Fruit fly (Drosophila melanogaster) whole organism, prepupa: ENCODE data around the gene Aplip1.

Experiments used
- Blimp-1 ChIP-seq: fragments of 200-800 bp; sonication (Bioruptor generic); optimal IDR thresholded peaks from 3 replicates; lab custom pipeline; 2017; ENCODE audit warnings: missing biosample characterization, missing genetic modification characterization, mild to moderate bottlenecking, moderate library complexity, missing genetic modification reagents
- CG10631 ChIP-seq: fragments of 200-800 bp; sonication (Bioruptor generic); optimal IDR thresholded peaks from 2 replicates; lab custom pipeline; 2016; ENCODE audit warnings: missing biosample characterization, missing genetic modification characterization
- CG10669 ChIP-seq: fragments of 200-800 bp; sonication (Bioruptor generic); optimal IDR thresholded peaks from 3 replicates; lab custom pipeline; 2018; ENCODE audit warnings: missing biosample characterization, mild to moderate bottlenecking, missing genetic modification characterization, moderate library complexity
- CG11294 ChIP-seq: fragments of 200-800 bp; sonication (Bioruptor generic); IDR thresholded peaks from 2 replicates; pipeline ENCODE4 v1.3.6; 2022; ENCODE audit warnings: missing biosample characterization, missing genetic modification characterization
- CG11902 ChIP-seq: fragments of 200-800 bp; sonication (Bioruptor generic); optimal IDR thresholded peaks from 3 replicates; lab custom pipeline; 2016; ENCODE audit warnings: missing biosample characterization, missing genetic modification characterization
- CG1621 ChIP-seq: fragments of 200-800 bp; sonication (Bioruptor generic); optimal IDR thresholded peaks from 3 replicates; lab custom pipeline; 2018; ENCODE audit warnings: missing biosample characterization, mild to moderate bottlenecking, missing genetic modification characterization
- CG16779 ChIP-seq: fragments of 200-800 bp; sonication (Bioruptor generic); optimal IDR thresholded peaks from 3 replicates; lab custom pipeline; 2017; ENCODE audit warnings: missing biosample characterization, mild to moderate bottlenecking, missing genetic modification characterization
- CG3032 ChIP-seq: fragments of 200-800 bp; optimal IDR thresholded peaks from 2 replicates; lab custom pipeline; 2019; ENCODE audit warnings: missing biosample characterization, mild to moderate bottlenecking, missing genetic modification characterization, moderate library complexity
- CG34406 ChIP-seq: fragments of 200-800 bp; sonication (Bioruptor generic); optimal IDR thresholded peaks from 3 replicates; lab custom pipeline; 2016; ENCODE audit warnings: missing biosample characterization, missing genetic modification characterization
- CG3919 ChIP-seq: fragments of 200-800 bp; sonication (Bioruptor generic); optimal IDR thresholded peaks from 3 replicates; lab custom pipeline; 2016; ENCODE audit warnings: missing biosample characterization, missing genetic modification characterization
- CG4318 ChIP-seq: fragments of 200-800 bp; sonication (Bioruptor generic); optimal IDR thresholded peaks from 3 replicates; lab custom pipeline; 2017; ENCODE audit warnings: missing biosample characterization, mild to moderate bottlenecking, missing genetic modification characterization
- CG6163 ChIP-seq: fragments of 200-800 bp; sonication (Bioruptor generic); IDR thresholded peaks from 3 replicates; pipeline ENCODE4 v1.3.6; 2022; ENCODE audit warnings: missing biosample characterization, missing genetic modification characterization
- CG6276 ChIP-seq: fragments of 200-800 bp; sonication (Bioruptor generic); optimal IDR thresholded peaks from 2 replicates; lab custom pipeline; 2017; ENCODE audit warnings: missing biosample characterization, mild to moderate bottlenecking, missing genetic modification characterization
- CG6792 ChIP-seq: fragments of 200-800 bp; sonication (Bioruptor generic); optimal IDR thresholded peaks from 3 replicates; lab custom pipeline; 2016; ENCODE audit warnings: missing biosample characterization, missing genetic modification characterization
- CG6808 ChIP-seq: fragments of 200-800 bp; sonication (Bioruptor generic); optimal IDR thresholded peaks from 3 replicates; lab custom pipeline; 2017; ENCODE audit warnings: missing biosample characterization, missing genetic modification characterization, mild to moderate bottlenecking, moderate library complexity, missing genetic modification reagents
- CG7368 ChIP-seq: fragments of 200-800 bp; sonication (Bioruptor generic); optimal IDR thresholded peaks from 3 replicates; lab custom pipeline; 2016; ENCODE audit warnings: missing biosample characterization, missing genetic modification characterization
- CG8119 ChIP-seq: fragments of 200-800 bp; sonication (Bioruptor generic); IDR thresholded peaks from 3 replicates; pipeline ENCODE4 v1.3.6; 2022; ENCODE audit warnings: missing biosample characterization, missing genetic modification characterization
- CG8319 ChIP-seq: fragments of 200-800 bp; sonication (Bioruptor generic); optimal IDR thresholded peaks from 3 replicates; lab custom pipeline; 2016; ENCODE audit warnings: missing biosample characterization, missing genetic modification characterization
- CG9139 ChIP-seq: fragments of 200-800 bp; sonication (Bioruptor generic); optimal IDR thresholded peaks from 3 replicates; lab custom pipeline; 2017; ENCODE audit warnings: missing biosample characterization, mild to moderate bottlenecking, missing genetic modification characterization
- Eip75B ChIP-seq: fragments of 200-800 bp; sonication (Bioruptor generic); optimal IDR thresholded peaks from 3 replicates; lab custom pipeline; 2016; ENCODE audit warnings: missing biosample characterization, missing genetic modification characterization
- Eip78C ChIP-seq: fragments of 200-800 bp; sonication (Bioruptor generic); peaks from one replicate; lab custom pipeline; 2016; ENCODE audit warnings: missing biosample characterization, missing genetic modification characterization
- Eip93F ChIP-seq: fragments of 200-800 bp; sonication (Bioruptor generic); optimal IDR thresholded peaks from 2 replicates; lab custom pipeline; 2016; ENCODE audit warnings: missing biosample characterization, mild to moderate bottlenecking, missing genetic modification characterization
- Ets21C ChIP-seq: fragments of 200-800 bp; sonication (Bioruptor generic); optimal IDR thresholded peaks from 3 replicates; lab custom pipeline; 2016; ENCODE audit warnings: missing biosample characterization, missing genetic modification characterization
- Ets96B ChIP-seq: fragments of 200-800 bp; optimal IDR thresholded peaks from 2 replicates; lab custom pipeline; 2019; ENCODE audit warnings: missing biosample characterization, mild to moderate bottlenecking, missing genetic modification characterization, moderate library complexity
- Hr38 ChIP-seq: sonication (Bioruptor generic); optimal IDR thresholded peaks from 2 replicates; lab custom pipeline; 2016; ENCODE audit warnings: missing biosample characterization, missing genetic modification characterization
- Hr39 ChIP-seq: fragments of 200-800 bp; sonication (Bioruptor generic); optimal IDR thresholded peaks from 2 replicates; lab custom pipeline; 2016; ENCODE audit warnings: missing biosample characterization, missing genetic modification characterization
- Hr4 ChIP-seq: fragments of 200-800 bp; sonication (Bioruptor generic); optimal IDR thresholded peaks from 3 replicates; lab custom pipeline; 2016; ENCODE audit warnings: missing biosample characterization, missing genetic modification characterization
- OdsH ChIP-seq: fragments of 200-800 bp; sonication (Bioruptor generic); optimal IDR thresholded peaks from 3 replicates; lab custom pipeline; 2016; ENCODE audit warnings: missing biosample characterization, missing genetic modification characterization
- Smox ChIP-seq: fragments of 200-800 bp; sonication (Bioruptor generic); optimal IDR thresholded peaks from 3 replicates; lab custom pipeline; 2016; ENCODE audit warnings: missing biosample characterization, missing genetic modification characterization
- achi ChIP-seq: fragments of 200-800 bp; sonication (Bioruptor generic); optimal IDR thresholded peaks from 3 replicates; lab custom pipeline; 2016; ENCODE audit warnings: missing biosample characterization, missing genetic modification characterization
- acj6 ChIP-seq: fragments of 200-800 bp; sonication (Bioruptor generic); optimal IDR thresholded peaks from 3 replicates; lab custom pipeline; 2016; ENCODE audit warnings: missing biosample characterization, missing genetic modification characterization
- cyc ChIP-seq: fragments of 200-800 bp; sonication (Bioruptor generic); optimal IDR thresholded peaks from 3 replicates; lab custom pipeline; 2016; ENCODE audit warnings: missing biosample characterization, missing genetic modification characterization
- dsx ChIP-seq: fragments of 200-800 bp; optimal IDR thresholded peaks from 3 replicates; lab custom pipeline; 2019; ENCODE audit warnings: missing biosample characterization, mild to moderate bottlenecking, missing genetic modification characterization, moderate library complexity; ENCODE audit not compliant: poor library complexity, severe bottlenecking
- esn ChIP-seq: fragments of 200-800 bp; sonication (Bioruptor generic); optimal IDR thresholded peaks from 2 replicates; lab custom pipeline; 2016; ENCODE audit warnings: missing biosample characterization, mild to moderate bottlenecking, missing genetic modification characterization, moderate library complexity
- fd59A ChIP-seq: fragments of 200-800 bp; sonication (Bioruptor generic); optimal IDR thresholded peaks from 2 replicates; lab custom pipeline; 2017; ENCODE audit warnings: missing biosample characterization, mild to moderate bottlenecking, missing genetic modification characterization, missing genetic modification reagents
- fkh ChIP-seq: fragments of 200-800 bp; sonication (Bioruptor generic); optimal IDR thresholded peaks from 3 replicates; lab custom pipeline; 2017; ENCODE audit warnings: missing biosample characterization, mild to moderate bottlenecking, missing genetic modification characterization, moderate library complexity
- lz ChIP-seq: fragments of 200-800 bp; sonication (Bioruptor generic); optimal IDR thresholded peaks from 3 replicates; lab custom pipeline; 2016; ENCODE audit warnings: missing biosample characterization, missing genetic modification characterization
- net ChIP-seq: fragments of 200-800 bp; sonication (Bioruptor generic); optimal IDR thresholded peaks from 3 replicates; lab custom pipeline; 2016; ENCODE audit warnings: missing biosample characterization, missing genetic modification characterization
- pdm3 ChIP-seq: fragments of 200-800 bp; sonication (Bioruptor generic); optimal IDR thresholded peaks from 3 replicates; lab custom pipeline; 2016; ENCODE audit warnings: missing biosample characterization, missing genetic modification characterization
- spab ChIP-seq: fragments of 200-800 bp; sonication (Bioruptor generic); optimal IDR thresholded peaks from 2 replicates; lab custom pipeline; 2017; ENCODE audit warnings: missing biosample characterization, mild to moderate bottlenecking, missing genetic modification characterization, missing genetic modification reagents
- ss ChIP-seq, 2 experiments: fragments of 200-800 bp; sonication (Bioruptor generic); optimal IDR thresholded peaks; 2 replicates in 1 of 2; 3 replicates in 1 of 2; lab custom pipeline; 2017 to 2018; ENCODE audit warnings: mild to moderate bottlenecking in 2 of 2, missing biosample characterization in 2 of 2, missing genetic modification characterization in 2 of 2, moderate library complexity in 1 of 2
- svp ChIP-seq: fragments of 200-800 bp; sonication (Bioruptor generic); peaks from one replicate; lab custom pipeline; 2016; ENCODE audit warnings: missing biosample characterization, missing genetic modification characterization
- topi ChIP-seq: fragments of 200-800 bp; sonication (Bioruptor generic); optimal IDR thresholded peaks from 3 replicates; lab custom pipeline; 2016; ENCODE audit warnings: missing biosample characterization, missing genetic modification characterization
- vri ChIP-seq: fragments of 200-800 bp; sonication (Bioruptor generic); optimal IDR thresholded peaks from 3 replicates; lab custom pipeline; 2016; ENCODE audit warnings: missing biosample characterization, mild to moderate bottlenecking, missing genetic modification characterization

The Aplip1 gene

DNA sequence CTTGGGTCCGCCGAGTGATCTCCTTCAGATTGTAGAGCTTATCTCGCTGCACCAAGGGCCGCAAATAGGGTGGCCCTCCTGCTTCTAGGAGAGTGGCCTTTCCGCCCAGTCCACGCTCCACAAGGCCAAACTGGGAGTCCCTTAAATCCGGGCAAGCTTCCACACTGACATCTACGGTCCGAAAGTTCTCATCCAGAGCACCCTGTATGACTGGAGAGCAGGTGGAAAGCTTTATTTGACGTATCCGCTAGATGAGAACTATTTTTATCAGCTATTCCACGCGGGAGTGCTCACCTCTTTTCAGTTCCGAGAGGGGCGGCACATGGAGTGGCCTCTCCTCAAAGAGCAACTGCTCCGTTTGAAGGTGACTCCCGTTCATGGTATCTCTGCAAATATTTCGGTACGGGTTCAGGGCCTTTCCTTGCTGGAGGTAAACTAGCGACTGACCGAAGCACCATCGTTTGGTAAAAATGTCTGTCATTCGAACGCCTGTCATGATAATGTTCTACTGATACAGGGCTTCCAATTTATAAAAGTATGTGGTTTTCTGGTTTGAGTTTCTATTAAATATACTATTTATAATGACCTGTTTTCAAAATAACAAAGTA, 6.6 kb downstream of the Aplip1 start, which contains the start of gene meep:
meep (minus strand) TSS at position 449 of the 608 bp plus-strand sequence.
- TF ChIP-seq svp: peak; percentile 70
- TF ChIP-seq achi (GFP tag; lab: Kevin White, UChicago): no peak
- TF ChIP-seq, all 60 proteins: peak for 1

DNA sequence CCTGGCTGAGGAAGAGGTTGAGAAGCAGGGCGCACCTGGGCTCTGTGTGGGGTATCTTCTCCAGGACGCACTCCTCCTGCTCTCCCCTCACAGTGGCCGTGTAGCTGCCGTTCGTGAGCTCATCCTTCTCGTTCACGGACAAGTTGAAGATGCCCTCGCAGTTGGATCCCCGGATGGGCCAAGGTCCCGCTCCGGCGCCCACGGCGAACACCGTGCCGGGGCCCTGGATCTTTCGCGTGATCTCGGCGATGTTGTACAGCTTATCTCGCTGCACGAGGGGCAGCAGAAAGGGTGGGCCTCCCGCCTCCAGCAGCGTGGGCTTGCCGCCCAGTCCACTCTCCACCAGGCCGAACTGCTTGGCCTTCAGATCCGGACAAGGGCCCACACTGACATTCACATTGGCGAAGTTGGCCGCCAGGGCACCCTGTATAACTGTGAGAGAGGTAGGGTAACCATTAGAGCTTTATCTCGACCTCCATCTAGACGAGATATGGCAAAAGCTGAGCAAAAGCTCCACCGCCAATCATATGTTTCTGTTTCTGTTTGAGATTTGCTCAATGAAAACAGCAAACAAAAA, 7.8 kb downstream of the Aplip1 start:
- TF ChIP-seq svp (no peak), CG4318 (GFP tag; lab: Kevin White, UChicago) (no peak), CG6163 (GFP tag; lab: Robert Waterston, UW) (peak; percentile 34; the same call in 1 of the 3 replicates)

DNA sequence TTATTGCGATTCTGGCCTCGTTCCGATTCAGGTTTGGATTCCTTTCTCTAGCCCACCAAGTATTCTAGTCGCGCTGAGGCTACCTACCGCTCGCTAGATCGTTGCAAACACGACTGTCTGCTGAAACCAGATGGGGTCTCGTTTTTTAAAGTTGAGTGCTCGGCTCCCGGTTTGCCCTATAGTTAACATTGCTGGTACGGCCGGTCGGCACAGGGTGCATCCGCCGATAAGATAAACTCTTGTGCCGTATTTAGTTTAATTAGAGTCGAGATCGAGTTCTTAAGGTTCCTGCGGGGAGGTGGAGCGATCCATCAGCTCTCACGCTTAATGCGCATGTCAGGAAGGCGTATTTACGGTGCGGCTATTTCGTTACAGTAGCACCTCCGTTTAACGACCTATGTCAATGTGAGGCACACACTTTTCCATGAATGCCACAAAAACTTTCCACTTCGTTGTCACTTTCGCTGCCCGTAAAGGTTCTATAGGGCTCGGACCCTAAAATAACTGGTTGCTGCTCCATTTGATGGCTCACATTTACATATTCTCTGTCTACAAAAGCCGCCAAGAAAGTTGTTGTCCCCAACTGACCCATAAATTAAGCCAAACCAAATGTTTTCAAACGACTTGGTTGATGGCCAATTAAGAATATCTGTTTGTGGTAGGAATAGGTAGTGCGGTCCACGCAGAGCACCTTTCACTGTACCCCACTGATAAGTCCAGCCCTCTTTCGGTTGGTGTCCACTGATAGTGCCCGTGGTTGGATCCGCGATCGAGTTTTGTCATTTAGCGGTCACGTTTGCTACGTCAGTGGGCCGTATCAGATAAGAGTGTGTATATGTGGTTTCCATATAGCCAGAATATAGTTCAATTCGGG, 8.8 kb downstream of the Aplip1 start, which contains the start of gene CG9119:
CG9119 (minus strand) TSS at position 122 of the 874 bp plus-strand sequence.
- peak; percentile 3 for TF ChIP-seq CG6276 (GFP tag; lab: Kevin White, UChicago)
- peak; percentile 24 for TF ChIP-seq CG10669
- TF ChIP-seq Ets21C: no peak
- TF ChIP-seq cyc (GFP tag; lab: Kevin White, UChicago): peak; percentile 5
- peak; percentile 29 for TF ChIP-seq CG6792 (GFP tag; lab: Kevin White, UChicago)
- peak; percentile 27 for TF ChIP-seq CG10631 (GFP tag; lab: Kevin White, UChicago)
- peak; percentile 27 for TF ChIP-seq acj6 (GFP tag; lab: Kevin White, UChicago)
- peak; percentile 23 to 51 for TF ChIP-seq ss (GFP tag; optimal IDR thresholded peaks at IDR 0.05; lab: Kevin White, UChicago)
- peak; percentile 31 for TF ChIP-seq CG8319 (GFP tag; lab: Kevin White, UChicago)
- no peak for TF ChIP-seq CG7368 (GFP tag; lab: Kevin White, UChicago)
- peak; percentile 24 for TF ChIP-seq lz (GFP tag; lab: Kevin White, UChicago)
- TF ChIP-seq esn (GFP tag; lab: Kevin White, UChicago): peak; percentile 30
- TF ChIP-seq dsx: peak; percentile 6
- peak; percentile 1 for TF ChIP-seq net (GFP tag; lab: Kevin White, UChicago)
- peak; percentile 14 for TF ChIP-seq CG11902 (GFP tag; lab: Kevin White, UChicago)
- peak; percentile 35 for TF ChIP-seq pdm3
- TF ChIP-seq svp: peak; percentile 56
- peak; percentile 91 for TF ChIP-seq CG1621 (tag; lab: Kevin White, UChicago)
- TF ChIP-seq Ets96B (tag; lab: Kevin White, UChicago): peak; percentile 3
- TF ChIP-seq fd59A (GFP tag; lab: Kevin White, UChicago): peak; percentile 33
- peak; percentile 18 for TF ChIP-seq topi (GFP tag; lab: Kevin White, UChicago)
- TF ChIP-seq CG16779 (tag; lab: Kevin White, UChicago): no peak
- peak; percentile 8 for TF ChIP-seq spab
- no peak for TF ChIP-seq Hr4 (GFP tag; lab: Kevin White, UChicago)
- TF ChIP-seq CG11294 (GFP tag; lab: Robert Waterston, UW): no peak
- peak; percentile 18 for TF ChIP-seq Hr39 (GFP tag; lab: Kevin White, UChicago)
- no peak for TF ChIP-seq Smox (GFP tag; lab: Kevin White, UChicago)
- peak; percentile 61 for TF ChIP-seq CG9139
- TF ChIP-seq CG34406 (GFP tag; lab: Kevin White, UChicago): peak; percentile 21
- no peak for TF ChIP-seq CG6808 (GFP tag; lab: Kevin White, UChicago)
- no peak for TF ChIP-seq Blimp-1 (GFP tag; lab: Kevin White, UChicago)
- TF ChIP-seq vri (GFP tag; lab: Kevin White, UChicago): no peak
- TF ChIP-seq Eip93F (GFP tag; lab: Kevin White, UChicago): no peak
- peak; percentile 37 for TF ChIP-seq CG3919 (GFP tag; lab: Kevin White, UChicago)
- TF ChIP-seq Eip75B (GFP tag; lab: Kevin White, UChicago): peak; percentile 5
- no peak for TF ChIP-seq Hr38 (GFP tag; lab: Kevin White, UChicago)
- peak; percentile 44 for TF ChIP-seq CG3032 (tag; lab: Kevin White, UChicago)
- peak; percentile 90 for TF ChIP-seq Eip78C
- TF ChIP-seq OdsH (GFP tag; lab: Kevin White, UChicago): peak; percentile 27
- peak; percentile 27 for TF ChIP-seq fkh (GFP tag; lab: Kevin White, UChicago)
- peak; percentile 18 for TF ChIP-seq achi (GFP tag; lab: Kevin White, UChicago)
- peak; percentile 31; the same call in 1 of the 3 replicates for TF ChIP-seq CG8119 (GFP tag; lab: Robert Waterston, UW)
